Fruit fly (Drosophila melanogaster): Measurements from ENCODE around the gene CG10211.

The CG10211 gene

DNA sequence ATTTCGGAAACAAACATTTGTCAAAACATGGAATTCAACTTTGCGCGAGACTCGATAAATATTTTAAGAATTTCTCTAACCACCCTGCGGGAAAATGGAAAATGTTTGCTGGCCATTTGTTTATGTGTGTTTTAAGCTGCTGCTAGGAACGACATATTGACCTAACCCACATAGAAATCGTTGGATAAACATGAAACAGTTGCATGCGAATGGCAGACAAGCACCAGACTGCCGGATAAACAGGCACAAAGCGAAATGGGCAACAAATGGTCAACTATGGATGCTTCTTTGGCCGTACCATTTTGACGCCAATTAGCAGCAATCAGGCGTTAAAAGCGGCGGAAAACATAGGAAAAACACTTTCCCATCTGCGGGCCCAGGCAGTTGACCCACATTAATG, 20.5 kb upstream of the CG10211 start:
- TF ChIP-seq CG4496 (GFP tag; IDR thresholded peaks at IDR 0.05), result no peak
- no peak for TF ChIP-seq CG15710 (tag; optimal IDR thresholded peaks at IDR 0.05)
- TF ChIP-seq Ets98B (GFP tag; IDR thresholded peaks at IDR 0.05), result no peak
- no peak for TF ChIP-seq CG8159 (tag; optimal IDR thresholded peaks at IDR 0.05)
- no peak for TF ChIP-seq Snoo (tag; optimal IDR thresholded peaks at IDR 0.05)
- TF ChIP-seq CG14655 (GFP tag; optimal IDR thresholded peaks at IDR 0.05), result no peak
- no peak for TF ChIP-seq gl (tag; optimal IDR thresholded peaks at IDR 0.05)
- no peak for TF ChIP-seq CG32121 (GFP tag; IDR thresholded peaks at IDR 0.05)
- TF ChIP-seq CG9948 (tag; optimal IDR thresholded peaks at IDR 0.05), result no peak
- no peak for TF ChIP-seq Pif1B (GFP tag; optimal IDR thresholded peaks at IDR 0.05)

DNA sequence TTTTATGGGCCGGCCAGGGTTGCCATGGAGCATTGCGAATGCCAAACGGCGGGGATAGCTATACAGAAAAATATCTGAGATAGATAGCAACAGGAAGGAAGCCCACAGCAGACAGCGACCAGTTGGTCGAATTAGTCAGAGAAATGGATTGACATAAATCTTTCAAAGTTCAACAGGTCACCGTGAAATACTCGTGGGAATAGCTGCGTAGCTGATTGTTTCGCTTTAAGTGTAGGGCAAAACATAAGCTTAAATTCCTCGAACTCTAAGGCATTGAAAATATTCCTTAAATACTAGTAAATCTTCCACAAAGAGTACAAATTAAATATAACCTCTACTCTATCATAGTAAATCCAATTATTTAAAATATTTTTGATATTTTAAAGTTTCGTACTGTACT, 17.4 kb upstream of the CG10211 start:
- TF ChIP-seq CG17806 (tag; optimal IDR thresholded peaks at IDR 0.05), result peak; percentile 8
- no peak for TF ChIP-seq rn (GFP tag; IDR thresholded peaks at IDR 0.05)
- TF ChIP-seq CG8159 (tag; optimal IDR thresholded peaks at IDR 0.05), result peak; percentile 2
- TF ChIP-seq CG9948 (tag; optimal IDR thresholded peaks at IDR 0.05), result peak; percentile 13
- TF ChIP-seq CG14655 (GFP tag; optimal IDR thresholded peaks at IDR 0.05), result peak; percentile 52
- peak; percentile 33 for TF ChIP-seq CG8301 (tag; optimal IDR thresholded peaks at IDR 0.05)

DNA sequence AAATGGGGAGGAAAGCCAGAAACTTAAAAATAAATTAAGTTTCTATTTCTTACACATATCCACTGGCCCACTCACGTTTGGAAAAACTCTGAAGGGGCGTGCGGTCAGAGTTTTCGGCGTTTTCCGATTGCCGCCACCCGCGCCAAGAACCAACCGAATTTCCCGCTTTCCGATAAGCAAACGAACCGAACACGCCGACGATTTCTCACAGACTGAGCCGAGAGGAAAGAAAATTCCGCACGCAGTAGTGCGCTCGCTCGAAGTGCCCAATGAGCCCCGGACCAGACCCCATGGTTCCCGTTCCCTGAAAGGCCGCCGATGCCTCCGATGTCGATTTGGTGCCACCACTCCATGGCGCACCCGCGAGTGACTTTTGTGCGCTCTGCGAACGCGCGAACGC, 13.5 kb upstream of the CG10211 start, which contains the start of gene kon:
Gene kon, minus strand, starts transcription at position 219 of the 400 bp plus-strand sequence.
- TF ChIP-seq CG17806 (tag; optimal IDR thresholded peaks at IDR 0.05) (no peak), CG32121 (GFP tag; IDR thresholded peaks at IDR 0.05) (peak; percentile 38), CG13204 (GFP tag; optimal IDR thresholded peaks at IDR 0.05) (peak; percentile 64), CG14655 (GFP tag; optimal IDR thresholded peaks at IDR 0.05) (no peak), CG4496 (GFP tag; IDR thresholded peaks at IDR 0.05) (peak; percentile 67; the same call in 2 of the 3 replicates), D1 (tag; optimal IDR thresholded peaks at IDR 0.05) (no peak), CG15710 (tag; optimal IDR thresholded peaks at IDR 0.05) (no peak), CG12605 (GFP tag; IDR thresholded peaks at IDR 0.05) (peak; percentile 12; the same call in 1 of the 2 replicates), rn (GFP tag; IDR thresholded peaks at IDR 0.05) (no peak), CG8301 (tag; optimal IDR thresholded peaks at IDR 0.05) (no peak)

DNA sequence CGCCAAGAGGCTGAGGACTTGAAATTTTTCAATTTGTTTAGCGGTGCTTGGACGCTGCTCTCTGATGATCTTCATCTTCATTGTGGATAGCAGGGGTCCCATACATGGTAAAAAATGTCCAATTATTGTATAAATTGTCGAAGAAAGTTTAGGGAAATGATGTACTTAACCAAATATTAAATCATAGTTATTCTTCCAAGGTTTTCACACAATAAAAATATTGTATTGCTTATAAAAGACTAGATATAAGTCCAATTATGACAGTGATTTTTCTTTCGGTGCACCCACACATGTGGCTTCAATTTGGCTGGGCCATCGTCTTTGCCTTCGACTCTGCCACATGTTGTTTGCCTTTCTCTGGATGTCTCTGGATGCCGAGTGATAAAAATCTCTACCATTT, 12.4 kb upstream of the CG10211 start:
- TF ChIP-seq CG4496 (GFP tag; IDR thresholded peaks at IDR 0.05), result peak; percentile 84
- peak; percentile 62; the same call in 1 of the 2 replicates for TF ChIP-seq CG12605 (GFP tag; IDR thresholded peaks at IDR 0.05)
- peak; percentile 42 for TF ChIP-seq gl (tag; optimal IDR thresholded peaks at IDR 0.05)
- TF ChIP-seq CG17806 (tag; optimal IDR thresholded peaks at IDR 0.05), result peak; percentile 68
- peak; percentile 19 for TF ChIP-seq EcR (GFP tag; optimal IDR thresholded peaks at IDR 0.05)
- TF ChIP-seq CG13204 (GFP tag; optimal IDR thresholded peaks at IDR 0.05), result peak; percentile 10
- peak; percentile 76 for TF ChIP-seq CG8301 (tag; optimal IDR thresholded peaks at IDR 0.05)
- peak; percentile 68 for TF ChIP-seq Pif1B (GFP tag; optimal IDR thresholded peaks at IDR 0.05)
- TF ChIP-seq Pif1A (GFP tag; optimal IDR thresholded peaks at IDR 0.05), result peak; percentile 73
- peak; percentile 63 for TF ChIP-seq CG34367 (tag; optimal IDR thresholded peaks at IDR 0.05)
- peak; percentile 72 for TF ChIP-seq CG8159 (tag; optimal IDR thresholded peaks at IDR 0.05)
- peak; percentile 74 for TF ChIP-seq CG15710 (tag; optimal IDR thresholded peaks at IDR 0.05)
- peak; percentile 57 for TF ChIP-seq CG9948 (tag; optimal IDR thresholded peaks at IDR 0.05)
- peak; percentile 79 for TF ChIP-seq CG32121 (GFP tag; IDR thresholded peaks at IDR 0.05)
- peak; percentile 81 for TF ChIP-seq CG14655 (GFP tag; optimal IDR thresholded peaks at IDR 0.05)
- TF ChIP-seq fd96Ca (GFP tag; IDR thresholded peaks at IDR 0.05), result no peak; the same call in 2 of the 3 replicates
- peak; percentile 53 for TF ChIP-seq rn (GFP tag; IDR thresholded peaks at IDR 0.05)
- no peak for TF ChIP-seq Snoo (tag; optimal IDR thresholded peaks at IDR 0.05)
- TF ChIP-seq Ets98B (GFP tag; IDR thresholded peaks at IDR 0.05), result no peak
- TF ChIP-seq CG10348 (GFP tag; IDR thresholded peaks at IDR 0.05), result no peak
- peak; percentile 19 for TF ChIP-seq D1 (tag; optimal IDR thresholded peaks at IDR 0.05)

DNA sequence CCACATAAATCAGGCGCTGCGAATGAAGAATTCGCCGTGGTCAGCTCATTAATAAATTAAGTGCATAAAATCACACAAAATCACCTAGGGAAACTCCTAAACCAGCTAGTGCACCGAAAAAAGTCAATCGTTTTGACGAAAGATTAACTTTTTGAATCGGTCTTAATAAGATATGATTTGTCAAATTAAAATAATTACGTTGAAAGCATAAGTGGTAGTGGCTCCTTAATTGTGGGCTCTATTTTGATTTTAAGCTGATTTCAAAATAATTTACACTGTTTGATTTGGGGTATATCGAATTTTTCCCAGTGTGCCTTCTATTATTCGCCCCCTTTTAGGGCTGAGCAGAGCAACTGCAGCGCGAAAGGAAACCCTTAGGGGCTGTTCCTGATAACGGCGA, 11.8 kb upstream of the CG10211 start:
- TF ChIP-seq fd96Ca (GFP tag; IDR thresholded peaks at IDR 0.05), result no peak

DNA sequence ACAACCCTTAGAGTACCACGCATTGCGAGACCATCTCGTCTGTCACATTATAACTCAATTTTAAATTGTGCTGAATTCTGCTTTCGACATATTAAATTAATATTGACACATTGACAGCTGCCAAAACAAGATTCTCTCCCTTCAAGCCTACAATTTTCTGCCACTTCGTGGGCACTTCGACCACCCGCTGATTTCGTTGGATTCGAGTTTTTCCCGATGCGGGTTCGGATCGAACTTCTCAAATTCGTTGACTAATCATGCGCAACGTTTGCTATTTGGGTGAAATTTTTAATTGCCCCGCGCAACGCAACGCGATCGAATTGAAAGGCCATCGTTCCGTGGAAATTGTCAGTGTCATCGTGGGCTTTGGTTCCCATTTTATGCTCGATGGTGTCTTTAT, 10.4 kb upstream of the CG10211 start:
- no peak for TF ChIP-seq CG12605 (GFP tag; IDR thresholded peaks at IDR 0.05)
- no peak for TF ChIP-seq CG17806 (tag; optimal IDR thresholded peaks at IDR 0.05)
- TF ChIP-seq gl (tag; optimal IDR thresholded peaks at IDR 0.05), result no peak
- TF ChIP-seq Pif1B (GFP tag; optimal IDR thresholded peaks at IDR 0.05), result no peak
- TF ChIP-seq Pif1A (GFP tag; optimal IDR thresholded peaks at IDR 0.05), result no peak
- TF ChIP-seq rn (GFP tag; IDR thresholded peaks at IDR 0.05), result no peak
- no peak for TF ChIP-seq Snoo (tag; optimal IDR thresholded peaks at IDR 0.05)
- no peak for TF ChIP-seq CG14655 (GFP tag; optimal IDR thresholded peaks at IDR 0.05)
- no peak for TF ChIP-seq CG9948 (tag; optimal IDR thresholded peaks at IDR 0.05)

DNA sequence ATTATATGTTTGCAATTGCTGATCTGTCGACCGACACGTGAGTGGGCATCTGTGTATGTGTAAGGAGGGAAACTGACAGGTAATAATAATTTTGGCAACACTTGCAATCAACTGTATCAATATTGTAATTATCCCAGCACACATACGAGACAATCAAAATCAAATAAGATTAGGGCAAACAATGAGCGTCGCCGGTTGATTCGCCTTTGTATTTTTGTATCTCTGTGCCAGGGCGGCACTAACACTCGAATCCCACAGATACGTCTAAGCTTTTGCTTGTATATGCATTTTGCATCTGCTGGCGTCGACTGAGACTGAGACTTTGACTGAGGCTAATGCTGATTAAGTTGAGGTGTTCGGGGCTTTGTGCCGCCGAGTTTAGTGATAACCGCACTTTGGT, 8.1 kb upstream of the CG10211 start, which contains the start of gene Ugt301D1:
Gene Ugt301D1, plus strand, starts transcription at position 380 of the 400 bp plus-strand sequence.
- no peak for TF ChIP-seq EcR (GFP tag; optimal IDR thresholded peaks at IDR 0.05)
- no peak for TF ChIP-seq CG15710 (tag; optimal IDR thresholded peaks at IDR 0.05)
- TF ChIP-seq CG9948 (tag; optimal IDR thresholded peaks at IDR 0.05), result no peak
- TF ChIP-seq Pif1A (GFP tag; optimal IDR thresholded peaks at IDR 0.05), result no peak
- no peak for TF ChIP-seq gl (tag; optimal IDR thresholded peaks at IDR 0.05)
- TF ChIP-seq CG8301 (tag; optimal IDR thresholded peaks at IDR 0.05), result no peak
- no peak for TF ChIP-seq Ets98B (GFP tag; IDR thresholded peaks at IDR 0.05)
- TF ChIP-seq CG8159 (tag; optimal IDR thresholded peaks at IDR 0.05), result no peak
- TF ChIP-seq CG10348 (GFP tag; IDR thresholded peaks at IDR 0.05), result no peak

Measured in whole organism, pupa.